Fruit fly (Drosophila melanogaster): ENCODE results near the gene rin.

rin gene

dm6 chr3R:13684569-13685402 is 38.0 kb downstream of the rin start:
- TF ChIP-seq N (GFP tag; optimal IDR thresholded peaks at IDR 0.05) (peak; percentile 58), CrebA (GFP tag; optimal IDR thresholded peaks at IDR 0.05; ENCODE audit: borderline replicate concordance) (no peak), Hnf4 (GFP tag; optimal IDR thresholded peaks at IDR 0.05) (peak; percentile 32), OdsH (GFP tag; optimal IDR thresholded peaks at IDR 0.05) (peak; percentile 25), dl (GFP tag; optimal IDR thresholded peaks at IDR 0.05; ENCODE audit: insufficient read depth in 1 of 2, partially characterized antibody in 2 of 2) (peak in 1 of 2 experiments; percentile 27), h (GFP tag; optimal IDR thresholded peaks at IDR 0.05) (peak; percentile 62), CG9705 (GFP tag; optimal IDR thresholded peaks at IDR 0.05) (no peak), rgr (GFP tag; optimal IDR thresholded peaks at IDR 0.05) (peak; percentile 5), Dif (GFP tag; optimal IDR thresholded peaks at IDR 0.05; ENCODE audit: partially characterized antibody) (peak; percentile 9), Hr83 (GFP tag; optimal IDR thresholded peaks at IDR 0.05; ENCODE audit: poor library complexity, severe bottlenecking) (no peak), Abd-B (GFP tag; optimal IDR thresholded peaks at IDR 0.05) (peak; percentile 19), foxo (GFP tag; optimal IDR thresholded peaks at IDR 0.05) (peak in 1 of 2 experiments; percentile 14), HLH106 (tag; optimal IDR thresholded peaks at IDR 0.05) (no peak), lola (GFP tag; optimal IDR thresholded peaks at IDR 0.05) (no peak), psq (GFP tag; optimal IDR thresholded peaks at IDR 0.05) (peak; percentile 99), pan (optimal IDR thresholded peaks at IDR 0.05) (no peak), Mio (GFP tag; optimal IDR thresholded peaks at IDR 0.05) (no peak), dsf (GFP tag; optimal IDR thresholded peaks at IDR 0.05; ENCODE audit: borderline replicate concordance) (no peak)

- TF ChIP-seq brk (GFP tag; optimal IDR thresholded peaks at IDR 0.05): no peak
- no peak for TF ChIP-seq OdsH (GFP tag; optimal IDR thresholded peaks at IDR 0.05)
- no peak for TF ChIP-seq br (GFP tag; optimal IDR thresholded peaks at IDR 0.05)
- no peak for TF ChIP-seq Hr78 (GFP tag; optimal IDR thresholded peaks at IDR 0.05)
- no peak for TF ChIP-seq foxo (GFP tag; optimal IDR thresholded peaks at IDR 0.05)
Observed at dm6 chr3R:13685969-13686368, 39.2 kb downstream of the rin start.

dm6 chr3R:13686371-13687211 is 39.8 kb downstream of the rin start, which contains the start of gene omd:
omd (minus strand) TSS chr3R:13687210.
- TF ChIP-seq psq (GFP tag; optimal IDR thresholded peaks at IDR 0.05) (peak; percentile 64), OdsH (GFP tag; optimal IDR thresholded peaks at IDR 0.05) (peak; percentile 23), rgr (GFP tag; optimal IDR thresholded peaks at IDR 0.05) (peak; percentile 44), h (GFP tag; optimal IDR thresholded peaks at IDR 0.05) (no peak), lola (GFP tag; optimal IDR thresholded peaks at IDR 0.05) (no peak), dl (GFP tag; optimal IDR thresholded peaks at IDR 0.05; ENCODE audit: insufficient read depth in 1 of 2, partially characterized antibody in 2 of 2) (no peak)

- TF ChIP-seq GATAd (GFP tag; optimal IDR thresholded peaks at IDR 0.05) (no peak), h (GFP tag; optimal IDR thresholded peaks at IDR 0.05) (no peak), Vsx2 (GFP tag; optimal IDR thresholded peaks at IDR 0.05; ENCODE audit: partially characterized antibody) (no peak), Dif (GFP tag; optimal IDR thresholded peaks at IDR 0.05; ENCODE audit: partially characterized antibody) (no peak), CG32264 (GFP tag; optimal IDR thresholded peaks at IDR 0.05) (no peak)
Observed at dm6 chr3R:13693753-13694152, 46.9 kb downstream of the rin start, which contains the start of gene CG14367. CG14367 (plus strand) TSS chr3R:13694053.

- TF ChIP-seq dsf (GFP tag; optimal IDR thresholded peaks at IDR 0.05; ENCODE audit: borderline replicate concordance): no peak
- no peak for TF ChIP-seq dl (GFP tag; optimal IDR thresholded peaks at IDR 0.05; ENCODE audit: insufficient read depth in 1 of 2, partially characterized antibody in 2 of 2)
- no peak for TF ChIP-seq N (GFP tag; optimal IDR thresholded peaks at IDR 0.05)
- TF ChIP-seq sage (GFP tag; optimal IDR thresholded peaks at IDR 0.05): no peak
- TF ChIP-seq lola (GFP tag; optimal IDR thresholded peaks at IDR 0.05): no peak
- TF ChIP-seq h (GFP tag; optimal IDR thresholded peaks at IDR 0.05): no peak
- no peak for TF ChIP-seq foxo (GFP tag; optimal IDR thresholded peaks at IDR 0.05)
- TF ChIP-seq Abd-B (GFP tag; optimal IDR thresholded peaks at IDR 0.05): no peak
- TF ChIP-seq ey (GFP tag; optimal IDR thresholded peaks at IDR 0.05): no peak
- TF ChIP-seq dmrt93B (GFP tag; optimal IDR thresholded peaks at IDR 0.05): no peak
- no peak for TF ChIP-seq Hnf4 (GFP tag; optimal IDR thresholded peaks at IDR 0.05)
Observed at dm6 chr3R:13699350-13699749, 52.5 kb downstream of the rin start.
